Fruit fly (Drosophila melanogaster) whole organism, adult: ENCODE data around the gene CG4768.

Experiments
- CG12768 ChIP-seq: fragments of 200-800 bp; sonication (Bioruptor generic); optimal IDR thresholded peaks from 2 replicates; lab custom pipeline; 2017; ENCODE audit warnings: missing biosample characterization, missing genetic modification characterization, mild to moderate bottlenecking, moderate library complexity, missing genetic modification reagents
- CG5204 ChIP-seq: fragments of 200-800 bp; sonication (Bioruptor generic); optimal IDR thresholded peaks from 2 replicates; lab custom pipeline; 2016; ENCODE audit warnings: missing biosample characterization, missing genetic modification characterization
- Clk ChIP-seq: fragments of 200-800 bp; sonication (Bioruptor generic); optimal IDR thresholded peaks from 2 replicates; lab custom pipeline; 2017; ENCODE audit warnings: missing biosample characterization, missing genetic modification characterization
- Mnt ChIP-seq: fragments of 200-800 bp; sonication (Bioruptor generic); optimal IDR thresholded peaks from 2 replicates; lab custom pipeline; 2016; ENCODE audit warnings: missing biosample characterization, mild to moderate bottlenecking, missing genetic modification characterization
- cic ChIP-seq: fragments of 200-800 bp; sonication (Bioruptor generic); optimal IDR thresholded peaks from 2 replicates; lab custom pipeline; 2017; ENCODE audit warnings: missing biosample characterization, mild to moderate bottlenecking, missing genetic modification characterization, moderate library complexity
- kay ChIP-seq: fragments of 200-800 bp; sonication (Bioruptor generic); peaks from one replicate; lab custom pipeline; 2016; ENCODE audit warnings: missing biosample characterization, missing genetic modification characterization, borderline replicate concordance

DNA sequence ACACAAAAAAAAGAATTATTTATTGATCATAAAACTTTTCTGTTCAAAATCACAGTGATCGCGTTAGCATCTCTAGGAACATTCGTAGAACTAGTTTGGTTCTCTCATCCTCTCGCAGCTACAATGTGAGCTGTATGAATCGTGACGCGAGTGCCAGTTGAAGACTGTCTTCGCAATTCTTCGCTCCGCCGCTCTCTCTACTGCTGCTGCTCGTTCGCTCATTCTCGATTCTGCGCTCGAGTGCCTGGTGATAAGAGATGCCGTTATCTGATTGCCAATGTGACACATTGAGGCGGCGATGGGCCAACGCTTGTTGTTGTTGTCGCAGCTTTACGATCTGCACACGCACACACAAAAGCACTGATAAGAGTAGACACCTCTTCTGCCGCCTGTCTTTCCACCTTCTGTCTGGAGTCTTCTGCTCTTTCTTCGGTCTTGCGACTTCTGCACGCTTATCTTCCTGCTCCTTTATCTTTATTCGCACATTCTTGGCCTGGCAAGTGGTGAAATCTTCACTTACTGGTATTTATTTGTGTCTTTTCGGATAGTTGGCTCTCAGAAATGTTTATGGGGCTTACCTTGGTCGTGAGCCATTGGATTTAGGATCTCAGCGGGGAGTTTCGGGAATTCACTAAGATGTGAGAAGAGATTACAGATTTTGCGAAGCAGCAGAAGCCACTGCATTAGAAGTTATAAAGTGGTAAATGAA is 44.3 kb downstream of the CG4768 start:
- TF ChIP-seq Clk (GFP tag; lab: Kevin White, UChicago), result no peak
- no peak for TF ChIP-seq CG5204 (GFP tag; lab: Kevin White, UChicago)
- TF ChIP-seq Mnt (GFP tag; lab: Kevin White, UChicago), result no peak
- no peak for TF ChIP-seq kay (GFP tag; lab: Kevin White, UChicago)
- no peak for TF ChIP-seq CG12768
- TF ChIP-seq cic (GFP tag; lab: Kevin White, UChicago), result no peak
